Worm (Caenorhabditis elegans) whole organism, late embryonic: ENCODE results near the gene clh-5.

ENCODE experiments used
- C08G9.2 ChIP-seq: sonication (generic microtip); optimal IDR thresholded peaks from 2 replicates; lab custom pipeline; 2016; ENCODE audit warnings: mild to moderate bottlenecking, missing genetic modification characterization, moderate library complexity, missing compliant biosample characterization
- C38D4.7 ChIP-seq: fragments of 200-800 bp; sonication (Bioruptor generic); optimal IDR thresholded peaks from 2 replicates; lab custom pipeline; 2018; ENCODE audit warnings: mild to moderate bottlenecking, missing genetic modification characterization, moderate library complexity, missing compliant biosample characterization
- F13H6.1 ChIP-seq: sonication (generic microtip); optimal IDR thresholded peaks from 2 replicates; lab custom pipeline; 2016; ENCODE audit warnings: missing genetic modification characterization, missing compliant biosample characterization
- K02D7.2 ChIP-seq: sonication (generic microtip); optimal IDR thresholded peaks from 2 replicates; lab custom pipeline; 2017; ENCODE audit warnings: mild to moderate bottlenecking, missing genetic modification characterization, missing compliant biosample characterization
- Y22D7AL.16 ChIP-seq: sonication (generic microtip); optimal IDR thresholded peaks from 2 replicates; lab custom pipeline; 2016; ENCODE audit warnings: missing genetic modification characterization, missing compliant biosample characterization
- ahr-1 ChIP-seq: sonication (generic microtip); optimal IDR thresholded peaks from 2 replicates; lab custom pipeline; 2016; ENCODE audit warnings: missing genetic modification characterization, missing compliant biosample characterization
- ama-1 ChIP-seq: fragments of 150-350 bp; optimal IDR thresholded peaks from 2 replicates; lab custom pipeline; 2014
- ceh-18 ChIP-seq: sonication (generic microtip); optimal IDR thresholded peaks from 2 replicates; lab custom pipeline; 2016; ENCODE audit warnings: missing genetic modification characterization, missing compliant biosample characterization
- ceh-2 ChIP-seq: sonication (generic microtip); optimal IDR thresholded peaks from 2 replicates; lab custom pipeline; 2016; ENCODE audit warnings: missing genotype, missing genetic modification characterization, missing compliant biosample characterization
- ceh-30 ChIP-seq: fragments of 150-350 bp; optimal IDR thresholded peaks from 2 replicates; lab custom pipeline; 2014; ENCODE audit warnings: missing biosample characterization, missing genetic modification characterization
- ceh-34 ChIP-seq: sonication (generic microtip); optimal IDR thresholded peaks from 2 replicates; lab custom pipeline; 2016; ENCODE audit warnings: mild to moderate bottlenecking, missing genetic modification characterization, missing compliant biosample characterization
- ceh-48 ChIP-seq: sonication (generic microtip); optimal IDR thresholded peaks from 2 replicates; lab custom pipeline; 2016; ENCODE audit warnings: missing genetic modification characterization, inconsistent platforms, missing compliant biosample characterization
- ceh-6 ChIP-seq: fragments of 200-800 bp; sonication (Bioruptor generic); optimal IDR thresholded peaks from 2 replicates; lab custom pipeline; 2018; ENCODE audit warnings: mild to moderate bottlenecking, missing genetic modification characterization, missing compliant biosample characterization
- ceh-9 ChIP-seq: sonication (generic microtip); optimal IDR thresholded peaks from 2 replicates; lab custom pipeline; 2016; ENCODE audit warnings: mild to moderate bottlenecking, missing genetic modification characterization, inconsistent platforms, missing compliant biosample characterization
- che-1 ChIP-seq: sonication (generic microtip); optimal IDR thresholded peaks from 2 replicates; lab custom pipeline; 2016; ENCODE audit warnings: mild to moderate bottlenecking, missing genetic modification characterization, missing compliant biosample characterization
- dve-1 ChIP-seq: sonication (generic microtip); optimal IDR thresholded peaks from 2 replicates; lab custom pipeline; 2017; ENCODE audit warnings: antibody characterized with exemption, mild to moderate bottlenecking, missing genetic modification characterization, missing compliant biosample characterization
- elt-2 ChIP-seq: sonication (generic microtip); optimal IDR thresholded peaks from 2 replicates; lab custom pipeline; 2016; ENCODE audit warnings: missing genetic modification reagents, missing genetic modification characterization, missing compliant biosample characterization
- elt-4 ChIP-seq: sonication (generic microtip); optimal IDR thresholded peaks from 2 replicates; lab custom pipeline; 2016; ENCODE audit warnings: missing genetic modification characterization, missing compliant biosample characterization
- ets-4 ChIP-seq: sonication (generic microtip); optimal IDR thresholded peaks from 2 replicates; lab custom pipeline; 2016; ENCODE audit warnings: missing genetic modification characterization, missing compliant biosample characterization
- eyg-1 ChIP-seq: sonication (generic microtip); optimal IDR thresholded peaks from 2 replicates; lab custom pipeline; 2016; ENCODE audit warnings: missing genotype, missing genetic modification characterization, missing compliant biosample characterization
- fax-1 ChIP-seq: sonication (generic microtip); optimal IDR thresholded peaks from 2 replicates; lab custom pipeline; 2016; ENCODE audit warnings: missing genotype, missing genetic modification characterization, missing compliant biosample characterization
- fkh-10 ChIP-seq: fragments of 150-350 bp; optimal IDR thresholded peaks from 2 replicates; lab custom pipeline; 2014; ENCODE audit warnings: missing biosample characterization, missing genetic modification reagents, missing genetic modification characterization
- fkh-6 ChIP-seq: sonication (generic microtip); optimal IDR thresholded peaks from 2 replicates; lab custom pipeline; 2016; ENCODE audit warnings: missing genetic modification characterization, missing compliant biosample characterization
- gmeb-2 ChIP-seq: sonication (generic microtip); optimal IDR thresholded peaks from 2 replicates; lab custom pipeline; 2016; ENCODE audit warnings: missing genetic modification characterization, inconsistent platforms, missing compliant biosample characterization
- hlh-15 ChIP-seq: sonication (generic microtip); optimal IDR thresholded peaks from 2 replicates; lab custom pipeline; 2016; ENCODE audit warnings: missing genetic modification characterization, missing compliant biosample characterization
- hlh-8 ChIP-seq: sonication (generic microtip); optimal IDR thresholded peaks from 2 replicates; lab custom pipeline; 2016; ENCODE audit warnings: missing genotype, missing genetic modification characterization, missing compliant biosample characterization
- lim-6 ChIP-seq: sonication (generic microtip); optimal IDR thresholded peaks from 2 replicates; lab custom pipeline; 2016; ENCODE audit warnings: missing genetic modification characterization, missing compliant biosample characterization
- lin-11 ChIP-seq: fragments of 200-800 bp; sonication (Bioruptor generic); optimal IDR thresholded peaks from 2 replicates; lab custom pipeline; 2018; ENCODE audit warnings: mild to moderate bottlenecking, missing genetic modification characterization, missing compliant biosample characterization
- madf-2 ChIP-seq: sonication (generic microtip); optimal IDR thresholded peaks from 2 replicates; lab custom pipeline; 2017; ENCODE audit warnings: missing genetic modification characterization, missing compliant biosample characterization
- mec-3 ChIP-seq: sonication (generic microtip); optimal IDR thresholded peaks from 2 replicates; lab custom pipeline; 2016; ENCODE audit warnings: borderline replicate concordance, missing genetic modification characterization, missing compliant biosample characterization
- nhr-11 ChIP-seq: fragments of 150-350 bp; optimal IDR thresholded peaks from 2 replicates; lab custom pipeline; 2014; ENCODE audit warnings: missing biosample characterization, missing genetic modification characterization
- pag-3 ChIP-seq: sonication (generic microtip); optimal IDR thresholded peaks from 2 replicates; lab custom pipeline; 2016; ENCODE audit warnings: missing compliant biosample characterization, missing genetic modification characterization, borderline replicate concordance
- pat-9 ChIP-seq: fragments of 200-800 bp; sonication (Bioruptor generic); optimal IDR thresholded peaks from 2 replicates; lab custom pipeline; 2018; ENCODE audit warnings: mild to moderate bottlenecking, missing genetic modification characterization, moderate library complexity, missing compliant biosample characterization
- pha-2 ChIP-seq: sonication (generic microtip); optimal IDR thresholded peaks from 2 replicates; lab custom pipeline; 2017; ENCODE audit warnings: mild to moderate bottlenecking, missing genetic modification characterization, missing compliant biosample characterization
- pqm-1 ChIP-seq: sonication (generic microtip); optimal IDR thresholded peaks from 2 replicates; lab custom pipeline; 2016; ENCODE audit warnings: missing genetic modification characterization, missing compliant biosample characterization
- pros-1 ChIP-seq: fragments of 150-350 bp; optimal IDR thresholded peaks from 2 replicates; lab custom pipeline; 2014; ENCODE audit warnings: missing biosample characterization, missing genetic modification reagents, missing genetic modification characterization
- ref-2 ChIP-seq: sonication (generic microtip); optimal IDR thresholded peaks from 2 replicates; lab custom pipeline; 2016; ENCODE audit warnings: missing genetic modification characterization, missing compliant biosample characterization
- sox-2 ChIP-seq: fragments of 200-800 bp; sonication (Bioruptor generic); IDR thresholded peaks from 2 replicates; pipeline ENCODE4 v1.3.6; 2022; ENCODE audit warnings: missing genetic modification reagents, missing genetic modification characterization, missing compliant biosample characterization
- sox-4 ChIP-seq: sonication (generic microtip); optimal IDR thresholded peaks from 2 replicates; lab custom pipeline; 2017; ENCODE audit warnings: mild to moderate bottlenecking, missing genetic modification characterization, inconsistent platforms, missing compliant biosample characterization
- syd-9 ChIP-seq: sonication (generic microtip); optimal IDR thresholded peaks from 2 replicates; lab custom pipeline; 2016; ENCODE audit warnings: mild to moderate bottlenecking, missing genetic modification characterization, moderate library complexity, missing compliant biosample characterization
- tbx-2 ChIP-seq: sonication (generic microtip); optimal IDR thresholded peaks from 2 replicates; lab custom pipeline; 2016; ENCODE audit warnings: missing genetic modification characterization, missing compliant biosample characterization
- tbx-7 ChIP-seq: sonication (generic microtip); optimal IDR thresholded peaks from 2 replicates; lab custom pipeline; 2016; ENCODE audit warnings: missing genotype, missing genetic modification characterization, missing compliant biosample characterization
- ttx-3 ChIP-seq: sonication (generic microtip); optimal IDR thresholded peaks from 2 replicates; lab custom pipeline; 2016; ENCODE audit warnings: missing genetic modification reagents, missing genetic modification characterization, missing compliant biosample characterization
- unc-3 ChIP-seq, 2 experiments: fragments of 200-800 bp in 1 of 2; sonication (Bioruptor generic) in 1 of 2; sonication (generic microtip) in 1 of 2; conservative IDR thresholded peaks in 1 of 2; optimal IDR thresholded peaks in 1 of 2; 2 replicates each; pipeline versions ENCODE4 v1.3.6 to Lab custom; 2016 to 2022; ENCODE audit warnings: missing compliant biosample characterization in 2 of 2, missing genetic modification characterization in 2 of 2, missing genetic modification reagents in 1 of 2
- unc-42 ChIP-seq: sonication (generic microtip); optimal IDR thresholded peaks from 2 replicates; lab custom pipeline; 2016; ENCODE audit warnings: missing genotype, missing genetic modification characterization, missing compliant biosample characterization
- unc-55 ChIP-seq: sonication (generic microtip); optimal IDR thresholded peaks from 2 replicates; lab custom pipeline; 2017; ENCODE audit warnings: missing biosample characterization, missing genetic modification reagents, missing genetic modification characterization
- unc-86 ChIP-seq: sonication (generic microtip); optimal IDR thresholded peaks from 2 replicates; lab custom pipeline; 2016; ENCODE audit warnings: missing genetic modification characterization, missing compliant biosample characterization
- zip-5 ChIP-seq: sonication (generic microtip); optimal IDR thresholded peaks from 2 replicates; lab custom pipeline; 2016; ENCODE audit warnings: missing genetic modification characterization, missing compliant biosample characterization

The clh-5 gene

ce11 chrII:9061099-9061498 lies 37.3 kb downstream of the clh-5 start, which contains the start of gene T24B8.3:
Gene T24B8.3, minus strand, starts transcription at chrII:9061137.
- TF ChIP-seq sox-4 (tag; lab: Kevin White, UChicago) (no peak), unc-3 (GFP tag; conservative IDR thresholded peaks at IDR 0.05; lab: Robert Waterston, UW) (no peak), unc-3 (tag; optimal IDR thresholded peaks at IDR 0.05; lab: Kevin White, UChicago) (no peak), K02D7.2 (tag; lab: Kevin White, UChicago) (no peak), ceh-34 (no peak), ceh-48 (tag; lab: Kevin White, UChicago) (no peak), ceh-9 (tag; lab: Kevin White, UChicago) (no peak), ceh-30 (tag; lab: Kevin White, UChicago) (no peak), gmeb-2 (no peak), pha-2 (tag; lab: Kevin White, UChicago) (no peak), sox-2 (GFP tag; lab: Robert Waterston, UW) (no peak), C38D4.7 (GFP tag; lab: Kevin White, UChicago) (no peak), ceh-6 (GFP tag; lab: Kevin White, UChicago) (no peak), fkh-6 (tag; lab: Kevin White, UChicago) (no peak), Y22D7AL.16 (no peak), ttx-3 (tag; lab: Kevin White, UChicago) (no peak), C08G9.2 (no peak), ceh-18 (no peak), nhr-11 (tag; lab: Kevin White, UChicago) (no peak), ref-2 (no peak)
- TF ChIP-seq, all 69 proteins: peak for 0

ce11 chrII:9060332-9060840 lies 38.0 kb downstream of the clh-5 start:
- TF ChIP-seq pqm-1 (tag; lab: Kevin White, UChicago) (no peak), pag-3 (tag; lab: Kevin White, UChicago) (no peak), hlh-15 (peak; percentile 3), ets-4 (tag; lab: Kevin White, UChicago) (peak; percentile 35), K02D7.2 (tag; lab: Kevin White, UChicago) (peak; percentile 40), ceh-34 (peak; percentile 91), fkh-6 (tag; lab: Kevin White, UChicago) (peak; percentile 36), tbx-7 (peak; percentile 42), eyg-1 (tag; lab: Kevin White, UChicago) (peak; percentile 71), nhr-11 (tag; lab: Kevin White, UChicago) (no peak), hlh-8 (peak; percentile 80), syd-9 (tag; lab: Kevin White, UChicago) (peak; percentile 85), F13H6.1 (peak; percentile 78), che-1 (tag; lab: Kevin White, UChicago) (peak; percentile 46), ceh-9 (tag; lab: Kevin White, UChicago) (no peak), ama-1 (lab: Kevin White, UChicago) (peak; percentile 10), ahr-1 (peak; percentile 36), mec-3 (no peak), unc-42 (tag; lab: Kevin White, UChicago) (peak; percentile 87), fax-1 (tag; lab: Kevin White, UChicago) (peak; percentile 3), gmeb-2 (no peak), elt-2 (tag; lab: Kevin White, UChicago) (peak; percentile 78), unc-3 (GFP tag; conservative IDR thresholded peaks at IDR 0.05; lab: Robert Waterston, UW) (no peak), unc-3 (tag; optimal IDR thresholded peaks at IDR 0.05; lab: Kevin White, UChicago) (peak; percentile 51), ttx-3 (tag; lab: Kevin White, UChicago) (peak; percentile 14), zip-5 (peak; percentile 2), unc-86 (tag; lab: Kevin White, UChicago) (peak; percentile 69), fkh-10 (GFP tag; lab: Kevin White, UChicago) (peak; percentile 72), ceh-30 (tag; lab: Kevin White, UChicago) (peak; percentile 90), Y22D7AL.16 (no peak), pros-1 (peak; percentile 86), ceh-2 (tag; lab: Kevin White, UChicago) (peak; percentile 58), elt-4 (tag; lab: Kevin White, UChicago) (no peak), C08G9.2 (peak; percentile 61), lin-11 (tag; lab: Kevin White, UChicago) (peak; percentile 37), ceh-48 (tag; lab: Kevin White, UChicago) (peak; percentile 56), tbx-2 (tag; lab: Kevin White, UChicago) (peak; percentile 96), pat-9 (peak; percentile 82), ceh-6 (GFP tag; lab: Kevin White, UChicago) (peak; percentile 68), sox-4 (tag; lab: Kevin White, UChicago) (peak; percentile 44), sox-2 (GFP tag; lab: Robert Waterston, UW) (peak; percentile 5; the same call in 1 of the 2 replicates), dve-1 (tag; lab: Kevin White, UChicago) (peak; percentile 93), lim-6 (tag; lab: Kevin White, UChicago) (no peak), unc-55 (GFP tag; lab: Kevin White, UChicago) (peak; percentile 81), madf-2 (tag; lab: Kevin White, UChicago) (peak; percentile 92)
